Fruit fly (Drosophila melanogaster): Measurements from ENCODE around the gene CG12679.

Gene CG12679

dm6 chrX:20423747-20424165 lies 47.4 kb upstream of the CG12679 start, which contains the start of the genes Pp4-19C and cactin (continued):
- TF ChIP-seq CG13287 (GFP tag; IDR thresholded peaks at IDR 0.05; ENCODE audit: partially characterized antibody), result peak; percentile 86
- TF ChIP-seq CG7839 (tag; optimal IDR thresholded peaks at IDR 0.05), result no peak
- TF ChIP-seq gfzf (GFP tag; optimal IDR thresholded peaks at IDR 0.05), result peak; percentile 17
- TF ChIP-seq abd-A (tag; optimal IDR thresholded peaks at IDR 0.05), result no peak
- no peak for TF ChIP-seq CG11723 (GFP tag; optimal IDR thresholded peaks at IDR 0.05)
- TF ChIP-seq zfh2 (GFP tag; optimal IDR thresholded peaks at IDR 0.05), result peak; percentile 35
- TF ChIP-seq mam (GFP tag; optimal IDR thresholded peaks at IDR 0.05), result peak; percentile 62
- peak; percentile 61; the same call in 1 of the 2 replicates for TF ChIP-seq CG42726 (GFP tag; IDR thresholded peaks at IDR 0.05; ENCODE audit: partially characterized antibody)
- TF ChIP-seq HLH4C (GFP tag; IDR thresholded peaks at IDR 0.05; ENCODE audit: partially characterized antibody), result peak; percentile 95
- peak; percentile 48 for TF ChIP-seq CG2120 (GFP tag; optimal IDR thresholded peaks at IDR 0.05)
- peak; percentile 49; the same call in 1 of the 4 replicates for TF ChIP-seq chinmo (GFP tag; IDR thresholded peaks at IDR 0.05; ENCODE audit: partially characterized antibody)
- TF ChIP-seq CG9932 (GFP tag; IDR thresholded peaks at IDR 0.05), result peak; percentile 56; the same call in 1 of the 2 replicates
- peak; percentile 19; the same call in 1 of the 2 replicates for TF ChIP-seq lmd (GFP tag; IDR thresholded peaks at IDR 0.05)
- TF ChIP-seq tna (GFP tag; IDR thresholded peaks at IDR 0.05; ENCODE audit: partially characterized antibody), result peak; percentile 61; the same call in 1 of the 2 replicates
- peak; percentile 86 for TF ChIP-seq sna (GFP tag; IDR thresholded peaks at IDR 0.05; ENCODE audit: partially characterized antibody)
- TF ChIP-seq ssp (GFP tag; IDR thresholded peaks at IDR 0.05), result peak; percentile 88
- peak; percentile 29 for TF ChIP-seq CG7786 (GFP tag; optimal IDR thresholded peaks at IDR 0.05)
- peak; percentile 36 for TF ChIP-seq Hsf (GFP tag; optimal IDR thresholded peaks at IDR 0.05)
- peak; percentile 24 for TF ChIP-seq CG10267 (tag; optimal IDR thresholded peaks at IDR 0.05)
- TF ChIP-seq Nf-YC (tag; optimal IDR thresholded peaks at IDR 0.05), result peak; percentile 81
- TF ChIP-seq CG7357 (GFP tag; IDR thresholded peaks at IDR 0.05), result peak; percentile 57; the same call in 1 of the 3 replicates
- TF ChIP-seq CG12391 (tag; optimal IDR thresholded peaks at IDR 0.05), result peak; percentile 34
- peak; percentile 22 for TF ChIP-seq Myb (GFP tag; optimal IDR thresholded peaks at IDR 0.05)
- TF ChIP-seq CG30020 (tag; optimal IDR thresholded peaks at IDR 0.05), result peak; percentile 69
- peak; percentile 77 for TF ChIP-seq Dref (GFP tag; IDR thresholded peaks at IDR 0.05)

dm6 chrX:20423158-20423557 lies 46.8 kb upstream of the CG12679 start:
- TF ChIP-seq D19B (GFP tag; optimal IDR thresholded peaks at IDR 0.05) (peak; percentile 72), chif (GFP tag; optimal IDR thresholded peaks at IDR 0.05) (no peak), toy (GFP tag; IDR thresholded peaks at IDR 0.05) (no peak), CG12391 (tag; optimal IDR thresholded peaks at IDR 0.05) (no peak), D19A (tag; optimal IDR thresholded peaks at IDR 0.05) (peak; percentile 55)

dm6 chrX:20419313-20419712 lies 43.0 kb upstream of the CG12679 start, which contains the start of gene Obp19d:
TSS of gene Obp19d (plus strand) at chrX:20419613.
- TF ChIP-seq CG4404 (GFP tag; IDR thresholded peaks at IDR 0.05) (no peak), Mad (GFP tag; optimal IDR thresholded peaks at IDR 0.05) (no peak), CG14710 (tag; optimal IDR thresholded peaks at IDR 0.05) (no peak), ac (GFP tag; optimal IDR thresholded peaks at IDR 0.05) (no peak), CG9932 (GFP tag; IDR thresholded peaks at IDR 0.05) (no peak), CG10565 (GFP tag; optimal IDR thresholded peaks at IDR 0.05) (no peak), CG17328 (GFP tag; IDR thresholded peaks at IDR 0.05) (no peak), tna (GFP tag; IDR thresholded peaks at IDR 0.05; ENCODE audit: partially characterized antibody) (no peak), CG18619 (GFP tag; optimal IDR thresholded peaks at IDR 0.05) (no peak), CG18262 (tag; optimal IDR thresholded peaks at IDR 0.05) (no peak), sr (GFP tag; IDR thresholded peaks at IDR 0.05) (no peak), CG1602 (GFP tag; optimal IDR thresholded peaks at IDR 0.05) (no peak), hbn (GFP tag; IDR thresholded peaks at IDR 0.05; ENCODE audit: partially characterized antibody) (no peak)
